Fruit fly (Drosophila melanogaster) S2 (cell line): ENCODE data around the gene CG8661.

ENCODE experiments used
- CG8478 ChIP-seq: fragments of >200 bp; optimal IDR thresholded peaks from 2 replicates; lab custom pipeline; 2018
- CTCF ChIP-seq, 2 experiments: fragments of >200 bp; optimal IDR thresholded peaks; 2 replicates each; lab custom pipeline; 2018

DNA sequence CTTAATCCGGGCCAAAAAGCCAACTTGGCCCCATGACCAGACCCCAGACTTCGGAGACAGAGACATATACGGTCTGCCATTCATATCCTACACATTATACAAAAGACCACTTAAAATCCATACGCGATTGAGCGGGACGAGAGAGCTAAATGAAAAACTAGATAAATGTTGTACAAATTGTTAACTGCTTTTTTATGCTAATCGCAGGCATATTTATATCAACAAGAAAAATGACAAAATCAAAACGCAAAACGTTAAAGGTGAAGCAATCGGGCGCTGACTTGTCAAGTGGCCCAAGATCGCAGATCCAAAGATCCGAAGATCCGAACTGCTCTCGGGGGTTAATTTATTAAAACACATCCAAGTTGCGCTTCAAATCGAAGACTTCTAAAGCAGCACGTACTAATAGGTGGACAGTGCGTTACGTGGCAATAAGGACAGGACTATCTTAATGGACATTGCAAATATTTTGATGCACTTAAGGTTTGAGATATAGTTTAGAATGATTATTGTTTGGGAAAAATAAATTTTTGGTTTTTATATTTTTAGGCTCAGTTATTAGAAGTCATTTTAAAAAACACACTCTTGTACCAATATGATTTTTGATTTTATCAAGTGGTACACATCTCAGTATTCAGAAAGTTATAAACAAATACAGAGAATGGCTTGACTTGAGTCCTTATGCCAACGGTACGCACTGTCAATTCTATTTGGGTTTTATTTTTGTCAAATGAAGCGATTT is 45.8 kb upstream of the CG8661 start:
- TF ChIP-seq CTCF (optimal IDR thresholded peaks at IDR 0.05; lab: Kevin White, UChicago) (no peak), CG8478 (no peak)
